Worm (Caenorhabditis elegans) whole organism, young adult: Measurements from ENCODE around the gene K08A2.2.
"Not testable (repeated sequence)": the region's sequence is repeated elsewhere in the genome, so short reads cannot be mapped to it uniquely, and the experiment has no call there.

Experiments
- B0019.2 ChIP-seq: fragments of 200-800 bp; sonication (Bioruptor generic); conservative IDR thresholded peaks from 2 replicates; pipeline ENCODE4 v1.3.6; 2022; ENCODE audit warnings: missing genetic modification reagents, missing genetic modification characterization, missing compliant biosample characterization
- B0261.1 ChIP-seq: sonication (generic microtip); optimal IDR thresholded peaks from 2 replicates; lab custom pipeline; 2016; ENCODE audit warnings: mild to moderate bottlenecking, missing genetic modification characterization, moderate library complexity, missing compliant biosample characterization
- C06A6.2 ChIP-seq: fragments of 200-800 bp; sonication (Bioruptor generic); conservative IDR thresholded peaks from 2 replicates; pipeline ENCODE4 v1.3.6; 2022; ENCODE audit warnings: missing genetic modification characterization, missing compliant biosample characterization
- D2030.7 ChIP-seq: fragments of 200-800 bp; sonication (Bioruptor generic); IDR thresholded peaks from 2 replicates; pipeline ENCODE4 v1.3.6; 2022; ENCODE audit warnings: missing genetic modification reagents, missing genetic modification characterization, missing compliant biosample characterization
- F10E7.11 ChIP-seq: sonication (generic microtip); optimal IDR thresholded peaks from 2 replicates; lab custom pipeline; 2017; ENCODE audit warnings: mild to moderate bottlenecking, missing genetic modification characterization, moderate library complexity, missing compliant biosample characterization
- T07F8.4 ChIP-seq: sonication (generic microtip); optimal IDR thresholded peaks from 2 replicates; lab custom pipeline; 2016; ENCODE audit warnings: mild to moderate bottlenecking, missing genetic modification characterization, moderate library complexity, missing compliant biosample characterization
- T26A5.8 ChIP-seq: sonication (generic microtip); optimal IDR thresholded peaks from 2 replicates; lab custom pipeline; 2016; ENCODE audit warnings: missing genetic modification characterization, missing compliant biosample characterization
- Y79H2A.3 ChIP-seq: fragments of 200-800 bp; sonication (Bioruptor generic); conservative IDR thresholded peaks from 2 replicates; pipeline ENCODE4 v1.3.6; 2022; ENCODE audit warnings: missing genetic modification reagents, missing genetic modification characterization, missing compliant biosample characterization
- aptf-3 ChIP-seq: fragments of 200-800 bp; sonication (Bioruptor generic); IDR thresholded peaks from 2 replicates; pipeline ENCODE4 v1.3.6; 2022; ENCODE audit warnings: missing genetic modification characterization, missing compliant biosample characterization
- atf-7 ChIP-seq: sonication (generic microtip); optimal IDR thresholded peaks from 2 replicates; lab custom pipeline; 2017; ENCODE audit warnings: mild to moderate bottlenecking, missing genetic modification characterization, missing compliant biosample characterization
- bed-2 ChIP-seq: fragments of 200-800 bp; sonication (Bioruptor generic); IDR thresholded peaks from 2 replicates; pipeline ENCODE4 v1.3.6; 2022; ENCODE audit warnings: missing genetic modification reagents, missing genetic modification characterization, missing compliant biosample characterization
- ceh-100 ChIP-seq: fragments of 200-800 bp; sonication (Bioruptor generic); IDR thresholded peaks from 2 replicates; pipeline ENCODE4 v1.3.6; 2022; ENCODE audit warnings: missing genetic modification reagents, missing genetic modification characterization, missing compliant biosample characterization
- ceh-79 ChIP-seq: sonication (generic microtip); optimal IDR thresholded peaks from 2 replicates; lab custom pipeline; 2017; ENCODE audit warnings: mild to moderate bottlenecking, missing genetic modification characterization, missing compliant biosample characterization
- ceh-91 ChIP-seq: fragments of 200-800 bp; sonication (Bioruptor generic); IDR thresholded peaks from 2 replicates; pipeline ENCODE4 v1.3.6; 2022; ENCODE audit warnings: missing genetic modification reagents, missing genetic modification characterization, missing compliant biosample characterization
- chd-7 ChIP-seq: sonication (generic microtip); optimal IDR thresholded peaks from 2 replicates; lab custom pipeline; 2016; ENCODE audit warnings: mild to moderate bottlenecking, missing genetic modification characterization, moderate library complexity, missing compliant biosample characterization
- die-1 ChIP-seq: sonication (generic microtip); optimal IDR thresholded peaks from 2 replicates; lab custom pipeline; 2016; ENCODE audit warnings: missing genotype, mild to moderate bottlenecking, missing genetic modification characterization, missing compliant biosample characterization
- dox-1 ChIP-seq: fragments of 200-800 bp; sonication (Bioruptor generic); IDR thresholded peaks from 2 replicates; pipeline ENCODE4 v1.3.6; 2022; ENCODE audit warnings: missing genetic modification reagents, missing genetic modification characterization, missing compliant biosample characterization
- egl-44 ChIP-seq: fragments of 200-800 bp; sonication (Bioruptor generic); IDR thresholded peaks from 2 replicates; pipeline ENCODE4 v1.3.6; 2022; ENCODE audit warnings: missing genetic modification reagents, missing genetic modification characterization, missing compliant biosample characterization
- egrh-3 ChIP-seq: fragments of 200-800 bp; sonication (Bioruptor generic); IDR thresholded peaks from 2 replicates; pipeline ENCODE4 v1.3.6; 2022; ENCODE audit warnings: missing genetic modification reagents, missing genetic modification characterization, missing compliant biosample characterization
- gei-17 ChIP-seq: fragments of 200-800 bp; sonication (Bioruptor generic); optimal IDR thresholded peaks from 2 replicates; lab custom pipeline; 2018; ENCODE audit warnings: mild to moderate bottlenecking, missing genetic modification characterization, missing compliant biosample characterization
- hlh-12 ChIP-seq: sonication (generic microtip); optimal IDR thresholded peaks from 2 replicates; lab custom pipeline; 2016; ENCODE audit warnings: missing genetic modification characterization, missing compliant biosample characterization
- hmg-1.2 ChIP-seq: fragments of 200-800 bp; sonication (Bioruptor generic); IDR thresholded peaks from 2 replicates; pipeline ENCODE4 v1.3.6; 2022; ENCODE audit warnings: missing genetic modification reagents, missing genetic modification characterization, missing compliant biosample characterization
- hmg-20 ChIP-seq: fragments of 200-800 bp; sonication (Bioruptor generic); IDR thresholded peaks from 2 replicates; pipeline ENCODE4 v1.3.6; 2022; ENCODE audit warnings: missing genetic modification reagents, missing genetic modification characterization, missing compliant biosample characterization
- hsf-1 ChIP-seq: fragments of 200-800 bp; sonication (Bioruptor generic); IDR thresholded peaks from 2 replicates; pipeline ENCODE4 v1.3.6; 2022; ENCODE audit warnings: missing genetic modification reagents, missing genetic modification characterization, missing compliant biosample characterization
- lag-1 ChIP-seq: fragments of 200-800 bp; sonication (Bioruptor generic); IDR thresholded peaks from 2 replicates; pipeline ENCODE4 v1.3.6; 2022; ENCODE audit warnings: missing genetic modification reagents, missing genetic modification characterization, missing compliant biosample characterization
- lin-26 ChIP-seq: fragments of 200-800 bp; sonication (Bioruptor generic); IDR thresholded peaks from 2 replicates; pipeline ENCODE4 v1.3.6; 2022; ENCODE audit warnings: missing genetic modification reagents, missing genetic modification characterization, missing compliant biosample characterization
- lsl-1 ChIP-seq: fragments of 200-800 bp; sonication (Bioruptor generic); optimal IDR thresholded peaks from 2 replicates; lab custom pipeline; 2018; ENCODE audit warnings: mild to moderate bottlenecking, missing genetic modification characterization, moderate library complexity, missing compliant biosample characterization
- madf-6 ChIP-seq: fragments of 200-800 bp; sonication (Bioruptor generic); IDR thresholded peaks from 2 replicates; pipeline ENCODE4 v1.3.6; 2022; ENCODE audit warnings: missing genetic modification reagents, missing genetic modification characterization, missing compliant biosample characterization
- mes-4 ChIP-seq: sonication (generic microtip); optimal IDR thresholded peaks from 2 replicates; lab custom pipeline; 2016; ENCODE audit warnings: missing genotype, missing genetic modification characterization, missing compliant biosample characterization
- nfya-2 ChIP-seq: fragments of 200-800 bp; sonication (Bioruptor generic); IDR thresholded peaks from 2 replicates; pipeline ENCODE4 v1.3.6; 2022; ENCODE audit warnings: missing genetic modification reagents, missing genetic modification characterization, missing compliant biosample characterization
- nhr-80 ChIP-seq: sonication (generic microtip); optimal IDR thresholded peaks from 2 replicates; lab custom pipeline; 2016; ENCODE audit warnings: missing genetic modification characterization, missing compliant biosample characterization
- rcor-1 ChIP-seq: fragments of 200-800 bp; sonication (Bioruptor generic); IDR thresholded peaks from 2 replicates; pipeline ENCODE4 v1.3.6; 2022; ENCODE audit warnings: missing genetic modification reagents, missing genetic modification characterization, missing compliant biosample characterization
- rpc-1 ChIP-seq, 2 experiments: fragments of 150-350 bp in 1 of 2; sonication (generic microtip) in 1 of 2; optimal IDR thresholded peaks; 2 replicates each; lab custom pipeline; 2014 to 2018; ENCODE audit warnings: missing biosample characterization in 1 of 2, missing genetic modification characterization in 1 of 2, missing genetic modification reagents in 1 of 2, missing genotype in 1 of 2
- snpc-4 ChIP-seq, 5 experiments: fragments of 150-350 bp in 1 of 5; sonication (generic microtip) in 4 of 5; optimal IDR thresholded peaks; 2 replicates each; lab custom pipeline; 2014 to 2018; ENCODE audit warnings: missing genetic modification characterization in 5 of 5, missing biosample characterization in 3 of 5, antibody characterized with exemption in 2 of 5, mild to moderate bottlenecking in 2 of 5, missing compliant biosample characterization in 2 of 5, missing genotype in 2 of 5, moderate library complexity in 2 of 5, missing genetic modification reagents in 1 of 5
- somi-1 ChIP-seq: fragments of 200-800 bp; sonication (Bioruptor generic); optimal IDR thresholded peaks from 2 replicates; lab custom pipeline; 2018; ENCODE audit warnings: mild to moderate bottlenecking, missing genetic modification characterization, missing compliant biosample characterization
- tbp1 ChIP-seq: fragments of 200-800 bp; sonication (Bioruptor generic); optimal IDR thresholded peaks from 2 replicates; lab custom pipeline; 2018; ENCODE audit warnings: mild to moderate bottlenecking, missing genetic modification characterization, missing compliant biosample characterization

K08A2.2 gene

ce11 chrII:3024655-3025054 lies 33.2 kb downstream of the K08A2.2 start:
- no peak for TF ChIP-seq C06A6.2 (GFP tag; lab: Robert Waterston, UW)
- no peak for TF ChIP-seq hsf-1
- no peak for TF ChIP-seq hmg-20 (GFP tag; lab: Robert Waterston, UW)
- no peak for TF ChIP-seq T07F8.4 (tag; lab: Kevin White, UChicago)
- TF ChIP-seq D2030.7 (GFP tag; lab: Robert Waterston, UW) = no peak
- no peak for TF ChIP-seq somi-1 (GFP tag; lab: Kevin White, UChicago)
- TF ChIP-seq ceh-79 (tag; lab: Kevin White, UChicago) = no peak
- TF ChIP-seq T26A5.8 = no peak
- no peak for TF ChIP-seq F10E7.11
- TF ChIP-seq hlh-12 (tag; lab: Kevin White, UChicago) = no peak
- TF ChIP-seq egl-44 (GFP tag; lab: Robert Waterston, UW) = no peak

ce11 chrII:3028264-3028663 lies 36.9 kb downstream of the K08A2.2 start:
- TF ChIP-seq dox-1 (GFP tag; lab: Robert Waterston, UW) (no peak), nhr-80 (no peak), B0019.2 (GFP tag; lab: Robert Waterston, UW) (no peak), gei-17 (no peak)

ce11 chrII:3030416-3030815 lies 39.0 kb downstream of the K08A2.2 start:
- TF ChIP-seq die-1 (tag; lab: Kevin White, UChicago) (no peak), mes-4 (no peak), egrh-3 (GFP tag; lab: Robert Waterston, UW) (no peak), dox-1 (GFP tag; lab: Robert Waterston, UW) (no peak), ceh-91 (GFP tag; lab: Robert Waterston, UW) (no peak), ceh-100 (GFP tag; lab: Robert Waterston, UW) (no peak), bed-2 (no peak), atf-7 (tag; lab: Kevin White, UChicago) (no peak), Y79H2A.3 (GFP tag; lab: Robert Waterston, UW) (no peak), chd-7 (no peak), lin-26 (GFP tag; lab: Robert Waterston, UW) (no peak), nhr-80 (no peak), aptf-3 (GFP tag; lab: Robert Waterston, UW) (no peak), egl-44 (GFP tag; lab: Robert Waterston, UW) (no peak), nfya-2 (no peak), lsl-1 (no peak), lag-1 (GFP tag; lab: Robert Waterston, UW) (no peak)

- TF ChIP-seq hmg-1.2 (GFP tag; lab: Robert Waterston, UW) (peak; percentile 31; the same call in 1 of the 2 replicates), tbp1 (GFP tag; lab: Kevin White, UChicago) (peak; percentile 84), B0261.1 (tag; lab: Kevin White, UChicago) (peak; percentile 66), madf-6 (GFP tag; lab: Robert Waterston, UW) (peak; percentile 61; the same call in 1 of the 2 replicates), rcor-1 (peak; percentile 37; the same call in 1 of the 2 replicates), dox-1 (GFP tag; lab: Robert Waterston, UW) (0 out of 2 replicates have a peak, but pooled peaks have one; percentile 31), snpc-4 (tag; optimal IDR thresholded peaks at IDR 0.05; lab: Kevin White, UChicago) (peak in 2 of 4 experiments; percentile 39 to 66), rpc-1 (optimal IDR thresholded peaks at IDR 0.05; lab: Kevin White, UChicago) (peak; percentile 26), rpc-1 (tag; optimal IDR thresholded peaks at IDR 0.05; lab: Kevin White, UChicago) (peak; percentile 52)
- TF ChIP-seq snpc-4 (GFP tag; optimal IDR thresholded peaks at IDR 0.05; lab: Kevin White, UChicago) = not testable (repeated sequence)
Measured at ce11 chrII:3031292-3031691, 39.9 kb downstream of the K08A2.2 start.
